Worm (Caenorhabditis elegans) whole organism, midembryonic: Measurements from ENCODE around the gene odr-2.

Source experiments
- T22C8.4 ChIP-seq: fragments of 200-800 bp; sonication (Bioruptor generic); IDR thresholded peaks from 2 replicates; pipeline ENCODE4 v1.3.6; 2022; ENCODE audit warnings: missing genetic modification characterization, missing compliant biosample characterization
- cog-1 ChIP-seq: sonication (generic microtip); optimal IDR thresholded peaks from 2 replicates; lab custom pipeline; 2016; ENCODE audit warnings: missing genetic modification characterization, missing compliant biosample characterization
- flt-1 ChIP-seq: fragments of 200-800 bp; sonication (Bioruptor generic); IDR thresholded peaks from 2 replicates; pipeline ENCODE4 v1.3.6; 2022; ENCODE audit warnings: missing genetic modification characterization, missing compliant biosample characterization
- klf-2 ChIP-seq: fragments of 200-800 bp; sonication (Bioruptor generic); conservative IDR thresholded peaks from 2 replicates; pipeline ENCODE4 v1.3.6; 2022; ENCODE audit warnings: missing genetic modification reagents, missing genetic modification characterization, missing compliant biosample characterization
- med-1 ChIP-seq: sonication (generic microtip); optimal IDR thresholded peaks from 2 replicates; lab custom pipeline; 2017; ENCODE audit warnings: missing genetic modification characterization, mild to moderate bottlenecking, missing compliant biosample characterization, antibody characterized with exemption, missing genetic modification reagents; ENCODE audit not compliant: insufficient read depth
- tab-1 ChIP-seq: fragments of 200-800 bp; sonication (Bioruptor generic); IDR thresholded peaks from 2 replicates; pipeline ENCODE4 v1.3.6; 2022; ENCODE audit warnings: missing genetic modification characterization, missing compliant biosample characterization
- ztf-23 ChIP-seq: fragments of 200-800 bp; sonication (Bioruptor generic); IDR thresholded peaks from 2 replicates; pipeline ENCODE4 v1.3.6; 2022; ENCODE audit warnings: missing genetic modification reagents, missing genetic modification characterization, missing compliant biosample characterization
- ztf-29 ChIP-seq: fragments of 200-800 bp; sonication (Bioruptor generic); IDR thresholded peaks from 2 replicates; pipeline ENCODE4 v1.3.6; 2022; ENCODE audit warnings: missing genetic modification reagents, missing genetic modification characterization, missing compliant biosample characterization

The odr-2 gene

ce11 chrV:7163477-7164114 is 60.2 kb downstream of the odr-2 start, which contains the start of gene ugt-41:
TSS of gene ugt-41 (minus strand) at chrV:7163595.
- no peak for TF ChIP-seq ztf-29 (GFP tag; lab: Robert Waterston, UW)
- no peak for TF ChIP-seq flt-1
- TF ChIP-seq med-1 (GFP tag; lab: Kevin White, UChicago) = no peak
- TF ChIP-seq klf-2 (GFP tag; lab: Robert Waterston, UW) = no peak
- no peak for TF ChIP-seq T22C8.4 (GFP tag; lab: Robert Waterston, UW)
- TF ChIP-seq ztf-23 (GFP tag; lab: Robert Waterston, UW) = no peak
- no peak for TF ChIP-seq tab-1 (GFP tag; lab: Robert Waterston, UW)
- TF ChIP-seq cog-1 = no peak
